Worm (Caenorhabditis elegans): Measurements from ENCODE around the gene clec-166.

Gene clec-166

ce11 chrIV:1211902-1212301 lies 39.2 kb downstream of the clec-166 start:
- TF ChIP-seq elt-2 (tag; optimal IDR thresholded peaks at IDR 0.05): peak; percentile 60
- TF ChIP-seq snpc-4 (tag; optimal IDR thresholded peaks at IDR 0.05): peak; percentile 48
- no peak for TF ChIP-seq ztf-4 (tag; optimal IDR thresholded peaks at IDR 0.05)
- TF ChIP-seq pqm-1 (tag; optimal IDR thresholded peaks at IDR 0.05): peak; percentile 10
- TF ChIP-seq ztf-11 (tag; optimal IDR thresholded peaks at IDR 0.05): no peak

ce11 chrIV:1209813-1210212 lies 41.3 kb downstream of the clec-166 start:
- TF ChIP-seq nhr-12 (tag; optimal IDR thresholded peaks at IDR 0.05) (no peak), fos-1 (tag; optimal IDR thresholded peaks at IDR 0.05) (no peak), pqm-1 (tag; optimal IDR thresholded peaks at IDR 0.05) (no peak), zag-1 (tag; optimal IDR thresholded peaks at IDR 0.05) (no peak), R02D3.7 (tag; optimal IDR thresholded peaks at IDR 0.05) (no peak), ceh-28 (tag; optimal IDR thresholded peaks at IDR 0.05) (no peak), nhr-25 (tag; optimal IDR thresholded peaks at IDR 0.05) (no peak), ceh-82 (tag; optimal IDR thresholded peaks at IDR 0.05) (no peak)

- no peak for TF ChIP-seq hmg-11 (tag; optimal IDR thresholded peaks at IDR 0.05)
- TF ChIP-seq pha-4 (tag; optimal IDR thresholded peaks at IDR 0.05): no peak
Measured at ce11 chrIV:1209320-1209719, 41.8 kb downstream of the clec-166 start.

DNA sequence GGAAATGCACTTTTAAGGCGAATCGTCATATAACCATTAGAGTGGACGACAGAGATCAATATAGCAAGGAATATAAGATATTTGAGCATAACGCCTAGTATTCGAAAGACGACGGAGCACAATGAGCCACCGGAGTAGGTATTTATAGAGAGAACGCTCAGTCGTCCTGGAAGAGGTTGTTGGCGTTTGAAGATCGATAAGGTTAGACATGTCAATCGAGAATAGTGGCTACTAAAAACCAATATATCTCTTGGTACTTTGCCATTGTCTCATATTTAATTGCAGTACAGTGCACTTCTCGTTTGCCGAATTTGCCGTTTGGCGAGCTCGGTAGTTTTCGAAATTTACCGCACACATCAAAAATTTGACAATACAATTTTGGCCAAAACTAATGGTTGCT lies 43.2 kb downstream of the clec-166 start, which contains the start of gene dsl-1:
dsl-1 (minus strand) TSS at position 101 of the 400 bp plus-strand sequence.
- TF ChIP-seq aly-2 (tag; optimal IDR thresholded peaks at IDR 0.05): no peak
- no peak for TF ChIP-seq daf-12 (tag; optimal IDR thresholded peaks at IDR 0.05)

DNA sequence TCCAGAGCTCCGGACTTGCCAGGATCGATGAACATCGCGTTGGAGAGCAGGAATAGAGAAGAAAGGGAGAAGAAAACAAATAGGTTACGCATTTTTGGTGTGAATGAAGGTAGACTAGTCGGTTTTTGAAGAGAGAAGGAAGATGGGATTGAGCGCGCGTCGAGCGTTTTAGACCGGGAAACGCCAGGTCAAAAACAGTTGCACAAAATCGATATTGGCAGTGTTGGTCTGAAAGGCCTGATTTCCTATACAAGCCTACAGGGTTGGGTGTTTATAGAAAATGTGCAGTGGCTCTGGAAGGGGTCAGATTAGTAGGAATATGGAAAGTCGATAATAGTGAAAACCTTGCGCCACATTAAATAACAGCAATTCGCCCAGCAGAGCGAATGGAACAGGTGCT lies 46.3 kb downstream of the clec-166 start, which contains the start of gene dsl-2:
dsl-2 (minus strand) TSS at position 101 of the 400 bp plus-strand sequence.
- no peak for TF ChIP-seq lin-15B (tag; optimal IDR thresholded peaks at IDR 0.05)
- TF ChIP-seq nhr-11 (tag; optimal IDR thresholded peaks at IDR 0.05): no peak
- TF ChIP-seq elt-1 (tag; optimal IDR thresholded peaks at IDR 0.05): no peak
- no peak for TF ChIP-seq ztf-4 (tag; optimal IDR thresholded peaks at IDR 0.05)
- no peak for TF ChIP-seq hmg-11 (tag; optimal IDR thresholded peaks at IDR 0.05)
- TF ChIP-seq ZK546.5 (tag; optimal IDR thresholded peaks at IDR 0.05): no peak
- no peak for TF ChIP-seq fkh-2 (tag; optimal IDR thresholded peaks at IDR 0.05)
- no peak for TF ChIP-seq nhr-12 (tag; optimal IDR thresholded peaks at IDR 0.05)
- no peak for TF ChIP-seq nhr-77 (tag; optimal IDR thresholded peaks at IDR 0.05)
- no peak for TF ChIP-seq egl-5 (tag; optimal IDR thresholded peaks at IDR 0.05)
- no peak for TF ChIP-seq zag-1 (tag; optimal IDR thresholded peaks at IDR 0.05)
- TF ChIP-seq pha-4 (tag; optimal IDR thresholded peaks at IDR 0.05): no peak

- no peak for TF ChIP-seq nhr-43 (tag; optimal IDR thresholded peaks at IDR 0.05; ENCODE audit: poor library complexity, severe bottlenecking)
- no peak for TF ChIP-seq tbx-2 (tag; optimal IDR thresholded peaks at IDR 0.05)
- no peak for TF ChIP-seq egl-5 (tag; optimal IDR thresholded peaks at IDR 0.05)
Measured at ce11 chrIV:1199501-1199900, 51.6 kb downstream of the clec-166 start.
